Fruit fly (Drosophila melanogaster): ENCODE measurements around the gene chinmo.

Gene chinmo

DNA sequence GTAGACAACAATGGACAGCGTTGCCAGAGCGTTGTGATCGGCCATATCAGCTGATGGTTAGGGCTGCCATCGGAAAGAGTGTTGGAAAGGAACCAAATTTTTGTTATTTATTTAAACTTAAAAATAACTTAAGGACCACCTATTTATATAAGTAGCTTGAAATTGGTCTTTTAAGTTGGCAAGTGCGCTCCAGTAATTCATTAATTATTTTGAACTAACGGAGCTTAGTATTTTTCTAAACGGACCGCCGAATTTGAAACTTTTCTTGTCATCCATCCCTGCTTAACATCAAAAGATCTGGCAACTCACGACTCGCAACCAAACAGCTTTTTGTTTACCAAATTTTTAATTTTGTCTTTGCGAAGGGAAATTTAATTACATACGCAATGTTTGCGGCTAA lies 39.9 kb upstream of the chinmo start, which contains the start of the genes Rab3GAP1 and CG14352 (continued):
- peak; percentile 81 for TF ChIP-seq E2f1 (GFP tag; IDR thresholded peaks at IDR 0.05)
- TF ChIP-seq unc-4 (GFP tag; IDR thresholded peaks at IDR 0.05; ENCODE audit: partially characterized antibody), result peak; percentile 55; the same call in 1 of the 2 replicates
- peak; percentile 20 for TF ChIP-seq CG5180 (GFP tag; optimal IDR thresholded peaks at IDR 0.05)
- TF ChIP-seq CG11560 (tag; IDR thresholded peaks at IDR 0.05), result peak; percentile 64
- 0 out of 2 replicates have a peak, but pooled peaks have one; percentile 31 for TF ChIP-seq Poxn (GFP tag; IDR thresholded peaks at IDR 0.05)
- no peak for TF ChIP-seq nerfin-2 (GFP tag; IDR thresholded peaks at IDR 0.05; ENCODE audit: partially characterized antibody)
- peak; percentile 95 for TF ChIP-seq CG3847 (GFP tag; IDR thresholded peaks at IDR 0.05)
- TF ChIP-seq CG11247 (GFP tag; IDR thresholded peaks at IDR 0.05), result peak; percentile 84
- TF ChIP-seq CG15269 (tag; optimal IDR thresholded peaks at IDR 0.05), result peak; percentile 83
- peak in 1 of 2 experiments; percentile 46 for TF ChIP-seq insv (GFP tag; optimal IDR thresholded peaks at IDR 0.05)
- 0 out of 2 replicates have a peak, but pooled peaks have one; percentile 45 for TF ChIP-seq Drgx (GFP tag; IDR thresholded peaks at IDR 0.05)
- peak; percentile 61 for TF ChIP-seq tap (tag; optimal IDR thresholded peaks at IDR 0.05)
- TF ChIP-seq mam (GFP tag; optimal IDR thresholded peaks at IDR 0.05), result peak; percentile 86
- TF ChIP-seq CG7745 (tag; optimal IDR thresholded peaks at IDR 0.05), result no peak
- peak; percentile 87 for TF ChIP-seq ems (GFP tag; optimal IDR thresholded peaks at IDR 0.05)
- peak; percentile 47; the same call in 1 of the 2 replicates for TF ChIP-seq peb (GFP tag; IDR thresholded peaks at IDR 0.05)
- peak; percentile 76 for TF ChIP-seq CG17802 (tag; optimal IDR thresholded peaks at IDR 0.05)
- no peak for TF ChIP-seq br (optimal IDR thresholded peaks at IDR 0.05)
- no peak for TF ChIP-seq pan (optimal IDR thresholded peaks at IDR 0.05)
- TF ChIP-seq pan (GFP tag; optimal IDR thresholded peaks at IDR 0.05 in 1 of 2, IDR thresholded peaks at IDR 0.05 in 1 of 2), result peak in 1 of 2 experiments; percentile 89
- peak; percentile 89 for TF ChIP-seq vvl (GFP tag; IDR thresholded peaks at IDR 0.05)
- TF ChIP-seq wor (GFP tag; IDR thresholded peaks at IDR 0.05), result peak; percentile 65
- TF ChIP-seq CG8388 (GFP tag; optimal IDR thresholded peaks at IDR 0.05), result peak; percentile 76
- TF ChIP-seq CG15696 (tag; optimal IDR thresholded peaks at IDR 0.05), result peak; percentile 90
- TF ChIP-seq trem (tag; optimal IDR thresholded peaks at IDR 0.05), result peak; percentile 83
- peak; percentile 66 for TF ChIP-seq CG31388 (GFP tag; optimal IDR thresholded peaks at IDR 0.05)
- no peak for TF ChIP-seq cg (GFP tag; optimal IDR thresholded peaks at IDR 0.05)
- peak; percentile 83 for TF ChIP-seq esg (GFP tag; conservative IDR thresholded peaks at IDR 0.05)
- peak; percentile 68 for TF ChIP-seq CG4730 (GFP tag; IDR thresholded peaks at IDR 0.05)
- peak; percentile 94 for TF ChIP-seq row (GFP tag; IDR thresholded peaks at IDR 0.05)
- peak; percentile 69 for TF ChIP-seq pzg (GFP tag; optimal IDR thresholded peaks at IDR 0.05)
- peak; percentile 73 for TF ChIP-seq ara (GFP tag; IDR thresholded peaks at IDR 0.05)
- no peak for TF ChIP-seq hth (optimal IDR thresholded peaks at IDR 0.05)
- no peak for TF ChIP-seq ato (GFP tag; IDR thresholded peaks at IDR 0.05; ENCODE audit: partially characterized antibody)
- no peak for TF ChIP-seq odd (GFP tag; optimal IDR thresholded peaks at IDR 0.05)
- peak; percentile 98 for TF ChIP-seq stwl (tag; optimal IDR thresholded peaks at IDR 0.05)
- TF ChIP-seq yki (optimal IDR thresholded peaks at IDR 0.05), result no peak
- no peak for TF ChIP-seq nau (GFP tag; optimal IDR thresholded peaks at IDR 0.05)
- no peak; the same call in 1 of the 2 replicates for TF ChIP-seq hbn (GFP tag; IDR thresholded peaks at IDR 0.05; ENCODE audit: partially characterized antibody)
- peak; percentile 32; the same call in 1 of the 2 replicates for TF ChIP-seq gsb (GFP tag; IDR thresholded peaks at IDR 0.05)
- TF ChIP-seq chm (GFP tag; IDR thresholded peaks at IDR 0.05), result no peak
- peak; percentile 86 for TF ChIP-seq Aef1 (GFP tag; IDR thresholded peaks at IDR 0.05)
- TF ChIP-seq E2f2 (GFP tag; IDR thresholded peaks at IDR 0.05), result peak; percentile 77
- TF ChIP-seq CG11085 (GFP tag; IDR thresholded peaks at IDR 0.05), result peak; percentile 71
- peak; percentile 91 for TF ChIP-seq CG17361 (GFP tag; IDR thresholded peaks at IDR 0.05)
- peak; percentile 68 for TF ChIP-seq Rx (GFP tag; IDR thresholded peaks at IDR 0.05)
- peak; percentile 38 for TF ChIP-seq eyg (GFP tag; optimal IDR thresholded peaks at IDR 0.05)
- peak in 1 of 2 experiments; percentile 3 for TF ChIP-seq Trl (optimal IDR thresholded peaks at IDR 0.05)
- TF ChIP-seq Trl (GFP tag; optimal IDR thresholded peaks at IDR 0.05), result peak; percentile 87
- peak; percentile 78; the same call in 1 of the 2 replicates for TF ChIP-seq CG16779 (GFP tag; IDR thresholded peaks at IDR 0.05)
- TF ChIP-seq Dref (GFP tag; IDR thresholded peaks at IDR 0.05), result 0 out of 2 replicates have a peak, but pooled peaks have one; percentile 10
- TF ChIP-seq Hsf (GFP tag; optimal IDR thresholded peaks at IDR 0.05), result peak; percentile 93
- peak; percentile 82 for TF ChIP-seq CG9876 (GFP tag; optimal IDR thresholded peaks at IDR 0.05)
